Fruit fly (Drosophila melanogaster) whole organism, embryonic: ENCODE data around the gene Elba2.

Source experiments
- Aef1 ChIP-seq: fragments of 200-800 bp; sonication (Bioruptor generic); IDR thresholded peaks from 3 replicates; pipeline ENCODE4 v1.3.6; 2022; ENCODE audit warnings: missing biosample characterization, missing genetic modification characterization
- CG10147 ChIP-seq: fragments of 200-800 bp; sonication (Bioruptor generic); optimal IDR thresholded peaks from 2 replicates; lab custom pipeline; 2019; ENCODE audit warnings: missing biosample characterization, mild to moderate bottlenecking, missing genetic modification characterization, moderate library complexity
- CG10431 ChIP-seq: fragments of 200-800 bp; sonication (Bioruptor generic); optimal IDR thresholded peaks from 3 replicates; lab custom pipeline; 2018; ENCODE audit warnings: missing biosample characterization, mild to moderate bottlenecking, missing genetic modification characterization
- CG11085 ChIP-seq: fragments of 200-800 bp; sonication (Bioruptor generic); IDR thresholded peaks from 2 replicates; pipeline ENCODE4 v1.3.6; 2022; ENCODE audit warnings: missing biosample characterization, missing genetic modification characterization
- CG11093 ChIP-seq: fragments of 200-800 bp; sonication (Bioruptor generic); IDR thresholded peaks from 3 replicates; pipeline ENCODE4 v1.3.6; 2022; ENCODE audit warnings: missing biosample characterization, missing genetic modification characterization
- CG11247 ChIP-seq: fragments of 200-800 bp; sonication (Bioruptor generic); IDR thresholded peaks from 2 replicates; pipeline ENCODE4 v1.3.6; 2022; ENCODE audit warnings: missing biosample characterization, missing genetic modification characterization
- CG11456 ChIP-seq: fragments of 200-800 bp; sonication (Bioruptor generic); IDR thresholded peaks from 3 replicates; pipeline ENCODE4 v1.3.6; 2022; ENCODE audit warnings: missing biosample characterization, missing genetic modification characterization
- CG11560 ChIP-seq: fragments of 200-800 bp; sonication (Bioruptor generic); IDR thresholded peaks from 3 replicates; pipeline ENCODE4 v1.3.6; 2022; ENCODE audit warnings: missing biosample characterization, missing genetic modification characterization
- CG13424 ChIP-seq: fragments of 200-800 bp; sonication (Bioruptor generic); optimal IDR thresholded peaks from 2 replicates; lab custom pipeline; 2019; ENCODE audit warnings: missing biosample characterization, mild to moderate bottlenecking, missing genetic modification characterization, moderate library complexity
- CG13624 ChIP-seq: fragments of 200-800 bp; sonication (Bioruptor generic); optimal IDR thresholded peaks from 2 replicates; lab custom pipeline; 2016; ENCODE audit warnings: missing biosample characterization, missing genetic modification characterization
- CG1603 ChIP-seq: fragments of 200-800 bp; sonication (Bioruptor generic); optimal IDR thresholded peaks from 2 replicates; lab custom pipeline; 2019; ENCODE audit warnings: missing biosample characterization, mild to moderate bottlenecking, missing genetic modification characterization, moderate library complexity
- CG17186 ChIP-seq: fragments of 200-800 bp; sonication (Bioruptor generic); optimal IDR thresholded peaks from 3 replicates; lab custom pipeline; 2017; ENCODE audit warnings: missing biosample characterization, missing genetic modification reagents, missing genetic modification characterization
- CG17385 ChIP-seq: fragments of 200-800 bp; sonication (Bioruptor generic); optimal IDR thresholded peaks from 3 replicates; lab custom pipeline; 2018; ENCODE audit warnings: missing biosample characterization, mild to moderate bottlenecking, missing genetic modification characterization
- CG1792 ChIP-seq: fragments of 200-800 bp; sonication (Bioruptor generic); optimal IDR thresholded peaks from 2 replicates; lab custom pipeline; 2016; ENCODE audit warnings: missing biosample characterization, missing genetic modification characterization
- CG18764 ChIP-seq: fragments of 200-800 bp; sonication (Bioruptor generic); optimal IDR thresholded peaks from 3 replicates; lab custom pipeline; 2016; ENCODE audit warnings: missing biosample characterization, missing genetic modification characterization
- CG2120 ChIP-seq: fragments of 200-800 bp; sonication (Bioruptor generic); optimal IDR thresholded peaks from 3 replicates; lab custom pipeline; 2016; ENCODE audit warnings: missing biosample characterization, missing genetic modification characterization
- CG2712 ChIP-seq: fragments of 200-800 bp; optimal IDR thresholded peaks from 3 replicates; lab custom pipeline; 2019; ENCODE audit warnings: missing biosample characterization, mild to moderate bottlenecking, missing genetic modification characterization, moderate library complexity
- CG31365 ChIP-seq: fragments of 200-800 bp; sonication (Bioruptor generic); optimal IDR thresholded peaks from 2 replicates; lab custom pipeline; 2018; ENCODE audit warnings: missing biosample characterization, mild to moderate bottlenecking, missing genetic modification characterization
- CG32767 ChIP-seq: fragments of 200-800 bp; sonication (Bioruptor generic); IDR thresholded peaks from 2 replicates; pipeline ENCODE4 v1.3.6; 2022; ENCODE audit warnings: missing biosample characterization, missing genetic modification characterization
- CG4854 ChIP-seq: fragments of 200-800 bp; sonication (Bioruptor generic); optimal IDR thresholded peaks from 2 replicates; lab custom pipeline; 2016; ENCODE audit warnings: missing biosample characterization, missing genetic modification characterization, inconsistent platforms
- CG7357 ChIP-seq: fragments of 200-800 bp; sonication (Bioruptor generic); IDR thresholded peaks from 3 replicates; pipeline ENCODE4 v1.3.6; 2022; ENCODE audit warnings: missing biosample characterization, missing genetic modification characterization
- CG7928 ChIP-seq: fragments of 200-800 bp; sonication (Bioruptor generic); optimal IDR thresholded peaks from 2 replicates; lab custom pipeline; 2017; ENCODE audit warnings: missing biosample characterization, mild to moderate bottlenecking, missing genetic modification characterization
- CG8478 ChIP-seq: fragments of >200 bp; optimal IDR thresholded peaks from 2 replicates; lab custom pipeline; 2018
- CkIIα-i1 ChIP-seq: fragments of 200-800 bp; sonication (Bioruptor generic); IDR thresholded peaks from 2 replicates; pipeline ENCODE4 v1.3.6; 2022; ENCODE audit warnings: missing biosample characterization, missing genetic modification characterization
- Deaf1 ChIP-seq: fragments of 200-800 bp; optimal IDR thresholded peaks from 3 replicates; lab custom pipeline; 2019; ENCODE audit warnings: missing biosample characterization, mild to moderate bottlenecking, missing genetic modification characterization, moderate library complexity
- Drgx ChIP-seq: fragments of 200-800 bp; sonication (Bioruptor generic); IDR thresholded peaks from 2 replicates; pipeline ENCODE4 v1.3.6; 2022; ENCODE audit warnings: missing biosample characterization, missing genetic modification characterization
- H2.0 ChIP-seq: fragments of 200-800 bp; sonication (Bioruptor generic); IDR thresholded peaks from 2 replicates; pipeline ENCODE4 v1.3.6; 2022; ENCODE audit warnings: missing biosample characterization, missing genetic modification characterization
- Hmr ChIP-seq: fragments of 200-800 bp; sonication (Bioruptor generic); optimal IDR thresholded peaks from 3 replicates; lab custom pipeline; 2017; ENCODE audit warnings: mild to moderate bottlenecking, missing biosample characterization, missing genetic modification reagents, missing genetic modification characterization
- Hsf ChIP-seq: fragments of 200-800 bp; sonication (Bioruptor generic); optimal IDR thresholded peaks from 3 replicates; lab custom pipeline; 2016; ENCODE audit warnings: missing biosample characterization, missing genetic modification characterization
- MTF-1 ChIP-seq: fragments of 200-800 bp; sonication (Bioruptor generic); optimal IDR thresholded peaks from 2 replicates; lab custom pipeline; 2018; ENCODE audit warnings: missing biosample characterization, mild to moderate bottlenecking, missing genetic modification characterization, borderline replicate concordance
- Sox100B ChIP-seq: fragments of 200-800 bp; sonication (Bioruptor generic); optimal IDR thresholded peaks from 3 replicates; lab custom pipeline; 2018; ENCODE audit warnings: missing biosample characterization, mild to moderate bottlenecking, missing genetic modification characterization
- croc ChIP-seq: fragments of 200-800 bp; sonication (Bioruptor generic); conservative IDR thresholded peaks from 3 replicates; pipeline ENCODE4 v1.3.6; 2022; ENCODE audit warnings: missing biosample characterization, missing genetic modification characterization
- emc ChIP-seq: fragments of 200-800 bp; sonication (Bioruptor generic); optimal IDR thresholded peaks from 2 replicates; lab custom pipeline; 2016; ENCODE audit warnings: missing biosample characterization, missing genetic modification characterization
- eyg ChIP-seq: fragments of 200-800 bp; sonication (Bioruptor generic); optimal IDR thresholded peaks from 3 replicates; lab custom pipeline; 2016; ENCODE audit warnings: missing biosample characterization, missing genetic modification characterization
- gro ChIP-seq: fragments of 200-800 bp; sonication (Bioruptor generic); optimal IDR thresholded peaks from 2 replicates; lab custom pipeline; 2016; ENCODE audit warnings: missing biosample characterization, missing genetic modification characterization
- insv ChIP-seq, 2 experiments: fragments of 200-800 bp; sonication (Bioruptor generic); optimal IDR thresholded peaks; 3 replicates each; lab custom pipeline; 2016 to 2018; ENCODE audit warnings: missing biosample characterization in 2 of 2, missing genetic modification characterization in 2 of 2
- kah ChIP-seq: fragments of 200-800 bp; sonication (Bioruptor generic); optimal IDR thresholded peaks from 2 replicates; lab custom pipeline; 2018; ENCODE audit warnings: missing biosample characterization, mild to moderate bottlenecking, missing genetic modification characterization
- lab ChIP-seq: fragments of 200-800 bp; sonication (Bioruptor generic); optimal IDR thresholded peaks from 3 replicates; lab custom pipeline; 2017; ENCODE audit warnings: missing biosample characterization, missing genetic modification characterization, mild to moderate bottlenecking, moderate library complexity, missing genetic modification reagents
- lmd ChIP-seq: fragments of 200-800 bp; sonication (Bioruptor generic); IDR thresholded peaks from 2 replicates; pipeline ENCODE4 v1.3.6; 2022; ENCODE audit warnings: missing biosample characterization, missing genetic modification characterization
- nerfin-1 ChIP-seq: fragments of 200-800 bp; sonication (Bioruptor generic); optimal IDR thresholded peaks from 3 replicates; lab custom pipeline; 2019; ENCODE audit warnings: missing biosample characterization, mild to moderate bottlenecking, missing genetic modification characterization, moderate library complexity
- oc ChIP-seq: fragments of 200-800 bp; sonication (Bioruptor generic); optimal IDR thresholded peaks from 2 replicates; lab custom pipeline; 2018; ENCODE audit warnings: missing biosample characterization, mild to moderate bottlenecking, missing genetic modification characterization, moderate library complexity
- odd ChIP-seq: fragments of 200-800 bp; sonication (Bioruptor generic); optimal IDR thresholded peaks from 2 replicates; lab custom pipeline; 2017; ENCODE audit warnings: missing biosample characterization, mild to moderate bottlenecking, missing genetic modification characterization
- pan ChIP-seq, 4 experiments: fragments of >200 bp in 3 of 4; fragments of 200-800 bp in 1 of 4; sonication (Bioruptor generic) in 1 of 4; optimal IDR thresholded peaks in 3 of 4; IDR thresholded peaks in 1 of 4; 2 replicates each; pipeline versions ENCODE4 v1.3.6 to Lab custom; 2017 to 2022; ENCODE audit warnings: missing biosample characterization in 2 of 4, missing genetic modification characterization in 2 of 4, mixed read lengths in 1 of 4
- pnt ChIP-seq: fragments of 200-800 bp; sonication (Bioruptor generic); optimal IDR thresholded peaks from 3 replicates; lab custom pipeline; 2016; ENCODE audit warnings: missing biosample characterization, missing genetic modification characterization
- slbo ChIP-seq: fragments of 200-800 bp; sonication (Bioruptor generic); IDR thresholded peaks from 2 replicates; pipeline ENCODE4 v1.3.6; 2022; ENCODE audit warnings: missing biosample characterization, missing genetic modification characterization
- slp2 ChIP-seq: fragments of 200-800 bp; sonication (Bioruptor generic); optimal IDR thresholded peaks from 2 replicates; lab custom pipeline; 2016; ENCODE audit warnings: missing biosample characterization, missing genetic modification characterization
- ssp ChIP-seq: fragments of 200-800 bp; sonication (Bioruptor generic); IDR thresholded peaks from 2 replicates; pipeline ENCODE4 v1.3.6; 2022; ENCODE audit warnings: missing biosample characterization, missing genetic modification characterization
- tll ChIP-seq, 2 experiments: fragments of 200-800 bp in 1 of 2; fragments of >200 bp in 1 of 2; sonication (Bioruptor generic) in 1 of 2; optimal IDR thresholded peaks; 2 replicates each; lab custom pipeline; 2017 to 2019; ENCODE audit warnings: missing biosample characterization in 2 of 2, missing genetic modification characterization in 2 of 2, mild to moderate bottlenecking in 1 of 2, moderate library complexity in 1 of 2
- tna ChIP-seq: fragments of 200-800 bp; sonication (Bioruptor generic); IDR thresholded peaks from 2 replicates; pipeline ENCODE4 v1.3.6; 2022; ENCODE audit warnings: missing biosample characterization, missing genetic modification characterization; ENCODE audit not compliant: partially characterized antibody
- unpg ChIP-seq: fragments of 200-800 bp; sonication (Bioruptor generic); optimal IDR thresholded peaks from 3 replicates; lab custom pipeline; 2018; ENCODE audit warnings: missing biosample characterization, mild to moderate bottlenecking, missing genetic modification characterization, moderate library complexity
- vnd ChIP-seq: fragments of 200-800 bp; sonication (Bioruptor generic); IDR thresholded peaks from 3 replicates; pipeline ENCODE4 v1.3.6; 2022; ENCODE audit warnings: missing biosample characterization, missing genetic modification characterization; ENCODE audit not compliant: partially characterized antibody

Elba2 gene

dm6 chr2L:2542491-2542890, 35.0 kb upstream of the Elba2 start (continued):
- no peak for TF ChIP-seq tll (GFP tag; optimal IDR thresholded peaks at IDR 0.05; lab: Kevin White, UChicago)
- no peak for TF ChIP-seq CG31365 (tag; lab: Kevin White, UChicago)
- TF ChIP-seq ssp (GFP tag; lab: Robert Waterston, UW) = no peak
- no peak for TF ChIP-seq kah (GFP tag; lab: Kevin White, UChicago)
- no peak for TF ChIP-seq CG11085
- TF ChIP-seq emc = no peak
- no peak for TF ChIP-seq CG1603
- no peak for TF ChIP-seq CG10431
- TF ChIP-seq Deaf1 (tag; lab: Kevin White, UChicago) = no peak
- TF ChIP-seq CG11560 (tag; lab: Robert Waterston, UW) = no peak
- TF ChIP-seq CG8478 (lab: Kevin White, UChicago) = no peak
- no peak for TF ChIP-seq tna (GFP tag; lab: Robert Waterston, UW)
- no peak for TF ChIP-seq CG4854 (GFP tag; lab: Kevin White, UChicago)
- no peak for TF ChIP-seq CG7357 (GFP tag; lab: Robert Waterston, UW)
- no peak for TF ChIP-seq Aef1 (GFP tag; lab: Robert Waterston, UW)
- no peak for TF ChIP-seq CG2712 (tag; lab: Kevin White, UChicago)
- TF ChIP-seq pnt (GFP tag; lab: Kevin White, UChicago) = no peak
- TF ChIP-seq CG11093 (GFP tag; lab: Robert Waterston, UW) = no peak
- no peak for TF ChIP-seq CG13624
- peak; percentile 10 for TF ChIP-seq lab
- TF ChIP-seq oc (tag; lab: Kevin White, UChicago) = no peak
- TF ChIP-seq CG7928 (GFP tag; lab: Kevin White, UChicago) = no peak
- TF ChIP-seq CkIIα-i1 = no peak
- TF ChIP-seq CG13424 (tag; lab: Kevin White, UChicago) = peak; percentile 26
- peak; percentile 40 for TF ChIP-seq Hmr (GFP tag; lab: Kevin White, UChicago)
- TF ChIP-seq CG17186 (GFP tag; lab: Kevin White, UChicago) = no peak
- no peak for TF ChIP-seq Sox100B
- TF ChIP-seq CG32767 (GFP tag; lab: Robert Waterston, UW) = no peak
- TF ChIP-seq CG11247 (GFP tag; lab: Robert Waterston, UW) = no peak
- no peak for TF ChIP-seq nerfin-1 (tag; lab: Kevin White, UChicago)
- TF ChIP-seq odd (GFP tag; lab: Kevin White, UChicago) = no peak
- no peak for TF ChIP-seq slp2
- TF ChIP-seq MTF-1 (GFP tag; lab: Kevin White, UChicago) = no peak
- no peak for TF ChIP-seq insv (GFP tag; optimal IDR thresholded peaks at IDR 0.05; lab: Kevin White, UChicago)
- TF ChIP-seq CG2120 (GFP tag; lab: Kevin White, UChicago) = peak; percentile 49
- TF ChIP-seq Hsf = no peak
- TF ChIP-seq CG10147 (GFP tag; lab: Kevin White, UChicago) = peak; percentile 7
- TF ChIP-seq gro (GFP tag; lab: Kevin White, UChicago) = no peak
- TF ChIP-seq CG1792 (GFP tag; lab: Kevin White, UChicago) = no peak
- TF ChIP-seq Drgx (GFP tag; lab: Robert Waterston, UW) = no peak
- TF ChIP-seq pan (optimal IDR thresholded peaks at IDR 0.05; lab: Kevin White, UChicago) = no peak
- peak in 1 of 2 experiments; percentile 21 for TF ChIP-seq pan (GFP tag; optimal IDR thresholded peaks at IDR 0.05 in 1 of 2, IDR thresholded peaks at IDR 0.05 in 1 of 2)
- TF ChIP-seq H2.0 (GFP tag; lab: Robert Waterston, UW) = no peak
- TF ChIP-seq vnd (GFP tag; lab: Robert Waterston, UW) = no peak
- no peak for TF ChIP-seq eyg (GFP tag; lab: Kevin White, UChicago)
- peak; percentile 39; the same call in 1 of the 2 replicates for TF ChIP-seq lmd (GFP tag; lab: Robert Waterston, UW)
- no peak for TF ChIP-seq unpg (GFP tag; lab: Kevin White, UChicago)
- TF ChIP-seq CG18764 (GFP tag; lab: Kevin White, UChicago) = no peak
- no peak for TF ChIP-seq CG11456 (GFP tag; lab: Robert Waterston, UW)
- no peak for TF ChIP-seq croc
- no peak for TF ChIP-seq CG17385
- TF ChIP-seq slbo (GFP tag; lab: Robert Waterston, UW) = 0 out of 2 replicates have a peak, but pooled peaks have one; percentile 6
